Worm (Caenorhabditis elegans) whole organism, early embryonic: ENCODE results near the gene erh-1.

Source experiments
- B0310.2 ChIP-seq: sonication (generic microtip); optimal IDR thresholded peaks from 2 replicates; lab custom pipeline; 2016; ENCODE audit warnings: mild to moderate bottlenecking, missing genetic modification characterization, missing compliant biosample characterization
- ama-1 ChIP-seq: fragments of 150-350 bp; optimal IDR thresholded peaks from 2 replicates; lab custom pipeline; 2014
- ceh-36 ChIP-seq: sonication (generic microtip); optimal IDR thresholded peaks from 2 replicates; lab custom pipeline; 2016; ENCODE audit warnings: missing genetic modification characterization, inconsistent platforms, missing compliant biosample characterization
- ets-7 ChIP-seq: sonication (generic microtip); optimal IDR thresholded peaks from 2 replicates; lab custom pipeline; 2016; ENCODE audit warnings: missing genotype, missing genetic modification characterization, missing compliant biosample characterization
- flt-1 ChIP-seq: fragments of 200-800 bp; sonication (Bioruptor generic); IDR thresholded peaks from 2 replicates; pipeline ENCODE4 v1.3.6; 2022; ENCODE audit warnings: missing genetic modification characterization, missing compliant biosample characterization
- hmg-4 ChIP-seq: fragments of 200-800 bp; sonication (Bioruptor generic); optimal IDR thresholded peaks from 2 replicates; lab custom pipeline; 2018; ENCODE audit warnings: mild to moderate bottlenecking, missing genetic modification characterization, missing compliant biosample characterization
- hnd-1 ChIP-seq: sonication (generic microtip); optimal IDR thresholded peaks from 2 replicates; lab custom pipeline; 2016; ENCODE audit warnings: missing genetic modification characterization, missing compliant biosample characterization
- pes-1 ChIP-seq: fragments of 200-800 bp; sonication (Bioruptor generic); IDR thresholded peaks from 2 replicates; pipeline ENCODE4 v1.3.6; 2022; ENCODE audit warnings: missing genetic modification reagents, missing genetic modification characterization, missing compliant biosample characterization
- scrt-1 ChIP-seq: fragments of 200-800 bp; sonication (Bioruptor generic); IDR thresholded peaks from 2 replicates; pipeline ENCODE4 v1.3.6; 2022; ENCODE audit warnings: missing genetic modification characterization, missing compliant biosample characterization
- sea-1 ChIP-seq: fragments of 200-800 bp; sonication (Bioruptor generic); conservative IDR thresholded peaks from 2 replicates; pipeline ENCODE4 v1.3.6; 2022; ENCODE audit warnings: missing genetic modification characterization, missing compliant biosample characterization
- tbx-11 ChIP-seq: fragments of 200-800 bp; sonication (Bioruptor generic); IDR thresholded peaks from 2 replicates; pipeline ENCODE4 v1.3.6; 2022; ENCODE audit warnings: missing genetic modification characterization, missing compliant biosample characterization
- tbx-37 ChIP-seq: fragments of 200-800 bp; sonication (Bioruptor generic); conservative IDR thresholded peaks from 2 replicates; pipeline ENCODE4 v1.3.6; 2022; ENCODE audit warnings: missing genetic modification reagents, missing genetic modification characterization, missing compliant biosample characterization
- tra-4 ChIP-seq: sonication (generic microtip); optimal IDR thresholded peaks from 2 replicates; lab custom pipeline; 2017; ENCODE audit warnings: missing genetic modification characterization, missing compliant biosample characterization

ce11 chrV:10564140-10564539 is 14.8 kb downstream of the erh-1 start:
- TF ChIP-seq hnd-1 (tag; lab: Kevin White, UChicago), result no peak
- TF ChIP-seq ama-1 (lab: Kevin White, UChicago), result no peak
- TF ChIP-seq scrt-1 (GFP tag; lab: Robert Waterston, UW), result no peak
- no peak for TF ChIP-seq tbx-37 (GFP tag; lab: Robert Waterston, UW)
- TF ChIP-seq ets-7 (tag; lab: Kevin White, UChicago), result no peak
- TF ChIP-seq tra-4 (tag; lab: Kevin White, UChicago), result no peak
- TF ChIP-seq sea-1, result no peak
- no peak for TF ChIP-seq hmg-4
- TF ChIP-seq ceh-36 (tag; lab: Kevin White, UChicago), result no peak
- no peak for TF ChIP-seq tbx-11 (GFP tag; lab: Robert Waterston, UW)
- TF ChIP-seq flt-1 (GFP tag; lab: Robert Waterston, UW), result no peak
- no peak for TF ChIP-seq B0310.2 (tag; lab: Kevin White, UChicago)
- no peak for TF ChIP-seq pes-1 (GFP tag; lab: Robert Waterston, UW)
